Worm (Caenorhabditis elegans): ENCODE measurements around the gene gmps-1.
"Not testable (repeated sequence)": the region's sequence is repeated elsewhere in the genome, so short reads cannot be mapped to it uniquely, and the experiment has no call there.

The gmps-1 gene

ce11 chrII:10868670-10869246, at the start of gene gmps-1, which contains the start of gene cap-2:
Gene gmps-1 (minus strand): TSS chrII:10868720.
Gene cap-2 (plus strand): TSS chrII:10869196.
- TF ChIP-seq hnd-1 (tag; optimal IDR thresholded peaks at IDR 0.05) (no peak), sea-1 (GFP tag; conservative IDR thresholded peaks at IDR 0.05) (0 out of 2 replicates have a peak, but pooled peaks have one; percentile 17), hmg-4 (GFP tag; optimal IDR thresholded peaks at IDR 0.05) (no peak), F13C5.2 (tag; optimal IDR thresholded peaks at IDR 0.05) (peak; percentile 88), B0310.2 (tag; optimal IDR thresholded peaks at IDR 0.05) (no peak), ets-7 (tag; optimal IDR thresholded peaks at IDR 0.05) (no peak), hmbx-1 (tag; optimal IDR thresholded peaks at IDR 0.05) (no peak), tbx-37 (GFP tag; conservative IDR thresholded peaks at IDR 0.05) (no peak), scrt-1 (GFP tag; IDR thresholded peaks at IDR 0.05) (no peak), tra-4 (tag; optimal IDR thresholded peaks at IDR 0.05) (no peak), aly-1 (tag; optimal IDR thresholded peaks at IDR 0.05) (no peak), ama-1 (optimal IDR thresholded peaks at IDR 0.05) (no peak), pes-1 (GFP tag; IDR thresholded peaks at IDR 0.05) (peak; percentile 61), flt-1 (GFP tag; IDR thresholded peaks at IDR 0.05) (peak; percentile 9; the same call in 1 of the 2 replicates), ceh-13 (GFP tag; optimal IDR thresholded peaks at IDR 0.05) (no peak), ceh-36 (tag; optimal IDR thresholded peaks at IDR 0.05) (no peak)

ce11 chrII:10917174-10917573, 48.7 kb upstream of the gmps-1 start, which contains the start of gene F44F4.10:
Gene F44F4.10 (minus strand): TSS chrII:10917274.
- TF ChIP-seq hmg-4 (GFP tag; optimal IDR thresholded peaks at IDR 0.05) (no peak), tbx-11 (GFP tag; IDR thresholded peaks at IDR 0.05) (no peak), flt-1 (GFP tag; IDR thresholded peaks at IDR 0.05) (no peak), pes-1 (GFP tag; IDR thresholded peaks at IDR 0.05) (no peak), B0310.2 (tag; optimal IDR thresholded peaks at IDR 0.05) (no peak), tbx-37 (GFP tag; conservative IDR thresholded peaks at IDR 0.05) (no peak), scrt-1 (GFP tag; IDR thresholded peaks at IDR 0.05) (no peak), ama-1 (optimal IDR thresholded peaks at IDR 0.05) (no peak), tra-4 (tag; optimal IDR thresholded peaks at IDR 0.05) (no peak), hnd-1 (tag; optimal IDR thresholded peaks at IDR 0.05) (no peak), ets-7 (tag; optimal IDR thresholded peaks at IDR 0.05) (no peak), aly-1 (tag; optimal IDR thresholded peaks at IDR 0.05) (no peak), hmbx-1 (tag; optimal IDR thresholded peaks at IDR 0.05) (no peak), sea-1 (GFP tag; conservative IDR thresholded peaks at IDR 0.05) (no peak), ceh-13 (GFP tag; optimal IDR thresholded peaks at IDR 0.05) (no peak), ceh-36 (tag; optimal IDR thresholded peaks at IDR 0.05) (no peak), F13C5.2 (tag; optimal IDR thresholded peaks at IDR 0.05) (no peak)

DNA sequence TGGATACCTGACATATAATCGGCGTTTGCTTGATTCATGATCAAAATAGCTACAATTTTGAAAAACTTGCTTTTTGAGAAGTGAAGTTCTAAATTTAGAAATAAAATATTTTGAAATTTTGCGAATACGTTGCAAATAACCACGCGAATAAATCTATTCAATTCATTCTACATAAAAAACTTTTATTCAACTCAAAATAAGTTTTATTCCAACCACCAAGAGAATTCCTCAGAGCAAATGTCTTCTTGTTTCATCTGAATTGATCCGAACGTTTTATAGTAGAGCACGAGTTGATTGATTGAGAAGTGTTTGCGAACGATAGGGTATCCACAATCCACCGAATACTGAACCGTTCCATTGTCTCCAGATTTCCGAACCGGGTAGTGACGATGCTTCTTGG, 47.2 kb upstream of the gmps-1 start, which contains the start of gene F44F4.9:
TSS of gene F44F4.9 (minus strand) at position 101 of the 400 bp plus-strand sequence.
- TF ChIP-seq F13C5.2 (tag; optimal IDR thresholded peaks at IDR 0.05): no peak

- TF ChIP-seq hnd-1 (tag; optimal IDR thresholded peaks at IDR 0.05) (no peak), tbx-37 (GFP tag; conservative IDR thresholded peaks at IDR 0.05) (no peak), sea-1 (GFP tag; conservative IDR thresholded peaks at IDR 0.05) (no peak), tra-4 (tag; optimal IDR thresholded peaks at IDR 0.05) (no peak), F13C5.2 (tag; optimal IDR thresholded peaks at IDR 0.05) (no peak), flt-1 (GFP tag; IDR thresholded peaks at IDR 0.05) (no peak), hmg-4 (GFP tag; optimal IDR thresholded peaks at IDR 0.05) (no peak)
Observed at ce11 chrII:10914366-10914765, 45.8 kb upstream of the gmps-1 start, which contains the start of gene F44F4.15. Gene F44F4.15 (plus strand): TSS chrII:10914666.

DNA sequence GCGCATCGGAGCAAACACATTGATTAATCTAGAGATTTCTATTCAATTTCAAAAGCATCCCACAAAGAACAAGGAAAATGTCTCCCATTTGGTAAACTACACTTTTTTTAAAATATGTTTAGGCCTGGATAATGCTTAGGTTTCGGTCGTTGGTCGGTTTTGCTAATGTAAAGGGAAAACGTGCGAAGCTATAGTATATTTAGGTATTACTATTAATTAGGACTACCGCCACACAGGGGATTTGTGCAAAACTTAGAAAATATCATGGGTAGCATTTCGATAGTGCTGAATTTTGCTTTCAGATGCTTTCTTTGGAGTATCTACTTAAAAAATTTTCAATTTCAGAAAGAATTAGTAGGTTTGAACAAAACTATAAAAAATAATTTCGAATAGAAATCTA, 44.5 kb upstream of the gmps-1 start:
- TF ChIP-seq hmg-4 (GFP tag; optimal IDR thresholded peaks at IDR 0.05): no peak
- TF ChIP-seq ama-1 (optimal IDR thresholded peaks at IDR 0.05): no peak
- TF ChIP-seq tra-4 (tag; optimal IDR thresholded peaks at IDR 0.05): no peak
- no peak for TF ChIP-seq F13C5.2 (tag; optimal IDR thresholded peaks at IDR 0.05)
- no peak for TF ChIP-seq hmbx-1 (tag; optimal IDR thresholded peaks at IDR 0.05)
- no peak for TF ChIP-seq sea-1 (GFP tag; conservative IDR thresholded peaks at IDR 0.05)
- TF ChIP-seq hnd-1 (tag; optimal IDR thresholded peaks at IDR 0.05): no peak
- no peak for TF ChIP-seq ets-7 (tag; optimal IDR thresholded peaks at IDR 0.05)
- no peak for TF ChIP-seq aly-1 (tag; optimal IDR thresholded peaks at IDR 0.05)
- TF ChIP-seq ceh-36 (tag; optimal IDR thresholded peaks at IDR 0.05): no peak
- no peak for TF ChIP-seq ceh-13 (GFP tag; optimal IDR thresholded peaks at IDR 0.05)
- TF ChIP-seq B0310.2 (tag; optimal IDR thresholded peaks at IDR 0.05): no peak

DNA sequence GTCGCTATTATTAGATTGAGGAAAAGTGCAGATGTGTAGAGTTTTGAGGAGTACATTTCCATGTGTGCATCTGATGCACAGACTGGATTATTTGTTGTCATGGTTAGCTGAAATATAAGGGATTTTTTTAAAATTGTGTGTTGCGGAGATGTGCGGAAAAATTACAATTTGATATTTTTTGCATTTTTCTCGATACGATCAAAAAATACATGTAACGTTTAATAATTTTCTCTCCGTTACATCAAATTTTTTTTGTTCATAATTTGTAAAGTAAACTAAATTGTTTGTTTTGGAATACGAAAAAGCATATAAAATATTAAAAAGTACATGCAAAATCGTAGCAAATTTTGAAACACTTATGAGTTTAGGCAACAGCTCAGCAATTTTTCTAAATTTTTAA, 41.7 kb upstream of the gmps-1 start, which contains the start of gene sra-11:
TSS of gene sra-11 (minus strand) at position 101 of the 400 bp plus-strand sequence.
- TF ChIP-seq tbx-11 (GFP tag; IDR thresholded peaks at IDR 0.05) (no peak), tbx-37 (GFP tag; conservative IDR thresholded peaks at IDR 0.05) (no peak), ceh-13 (GFP tag; optimal IDR thresholded peaks at IDR 0.05) (no peak), flt-1 (GFP tag; IDR thresholded peaks at IDR 0.05) (no peak), hmg-4 (GFP tag; optimal IDR thresholded peaks at IDR 0.05) (no peak), aly-1 (tag; optimal IDR thresholded peaks at IDR 0.05) (no peak), ceh-36 (tag; optimal IDR thresholded peaks at IDR 0.05) (no peak), tra-4 (tag; optimal IDR thresholded peaks at IDR 0.05) (no peak), hmbx-1 (tag; optimal IDR thresholded peaks at IDR 0.05) (no peak), scrt-1 (GFP tag; IDR thresholded peaks at IDR 0.05) (no peak)

- TF ChIP-seq scrt-1 (GFP tag; IDR thresholded peaks at IDR 0.05); B0310.2 (tag; optimal IDR thresholded peaks at IDR 0.05); F13C5.2 (tag; optimal IDR thresholded peaks at IDR 0.05): not testable (repeated sequence)
Observed at ce11 chrII:10904379-10904778, 35.9 kb upstream of the gmps-1 start, which contains the start of gene sra-12. Gene sra-12 (minus strand): TSS chrII:10904479.

DNA sequence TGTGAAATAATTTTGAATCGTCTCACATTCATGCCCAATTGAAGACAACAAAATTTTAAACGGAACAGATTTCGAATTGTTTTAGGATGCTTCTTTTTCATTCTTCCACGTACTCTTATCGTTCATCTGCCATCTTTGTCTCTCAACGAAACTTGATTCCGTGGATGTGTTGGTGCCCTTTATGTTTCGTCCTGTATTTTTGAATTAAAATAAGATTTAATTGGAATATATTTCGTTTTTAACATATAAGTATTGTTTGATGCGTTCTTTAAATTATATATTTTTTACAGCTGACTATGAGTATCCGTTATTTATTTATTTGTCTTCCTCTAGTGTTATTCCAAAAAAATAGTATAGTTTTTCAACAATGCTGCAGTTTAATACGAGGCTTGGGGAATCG, 33.6 kb upstream of the gmps-1 start, which contains the start of gene gly-1:
TSS of gene gly-1 (minus strand) at position 101 of the 400 bp plus-strand sequence.
- TF ChIP-seq hnd-1 (tag; optimal IDR thresholded peaks at IDR 0.05) (no peak), B0310.2 (tag; optimal IDR thresholded peaks at IDR 0.05) (no peak), hmg-4 (GFP tag; optimal IDR thresholded peaks at IDR 0.05) (no peak), ceh-13 (GFP tag; optimal IDR thresholded peaks at IDR 0.05) (no peak), F13C5.2 (tag; optimal IDR thresholded peaks at IDR 0.05) (no peak), scrt-1 (GFP tag; IDR thresholded peaks at IDR 0.05) (no peak), ama-1 (optimal IDR thresholded peaks at IDR 0.05) (no peak), hmbx-1 (tag; optimal IDR thresholded peaks at IDR 0.05) (no peak), ceh-36 (tag; optimal IDR thresholded peaks at IDR 0.05) (no peak), pes-1 (GFP tag; IDR thresholded peaks at IDR 0.05) (no peak)

Data from whole organism, early embryonic.